Worm (Caenorhabditis elegans) whole organism, mixed stage, embryonic: Measurements from ENCODE around the gene srxa-11.

Experiments
- ceh-83 ChIP-seq: fragments of 200-800 bp; sonication (Bioruptor generic); optimal IDR thresholded peaks from 2 replicates; lab custom pipeline; 2018; ENCODE audit warnings: mild to moderate bottlenecking, missing genetic modification characterization, missing compliant biosample characterization
- flh-1 ChIP-seq: fragments of 200-800 bp; sonication (Bioruptor generic); optimal IDR thresholded peaks from 2 replicates; lab custom pipeline; 2018; ENCODE audit warnings: mild to moderate bottlenecking, missing genetic modification characterization, moderate library complexity, missing compliant biosample characterization
- hlh-1 ChIP-seq: fragments of 150-350 bp; optimal IDR thresholded peaks from 2 replicates; lab custom pipeline; 2014; ENCODE audit warnings: missing biosample characterization, missing genetic modification reagents, missing genetic modification characterization
- lsy-2 ChIP-seq: fragments of 150-350 bp; optimal IDR thresholded peaks from 2 replicates; lab custom pipeline; 2014; ENCODE audit warnings: missing biosample characterization, missing genetic modification characterization
- mep-1 ChIP-seq: fragments of 150-350 bp; optimal IDR thresholded peaks from 2 replicates; lab custom pipeline; 2017; ENCODE audit warnings: missing biosample characterization, missing genetic modification reagents, missing genetic modification characterization, inconsistent platforms
- mls-2 ChIP-seq: sonication (generic microtip); optimal IDR thresholded peaks from 2 replicates; lab custom pipeline; 2016; ENCODE audit warnings: mild to moderate bottlenecking, missing genetic modification characterization, moderate library complexity, missing compliant biosample characterization
- nhr-2 ChIP-seq: fragments of 150-350 bp; optimal IDR thresholded peaks from 2 replicates; lab custom pipeline; 2014; ENCODE audit warnings: missing biosample characterization, missing genetic modification characterization
- pha-4 ChIP-seq: fragments of 150-350 bp; optimal IDR thresholded peaks from 2 replicates; lab custom pipeline; 2018; ENCODE audit warnings: missing biosample characterization, missing genetic modification reagents, missing genetic modification characterization
- unc-62 ChIP-seq: fragments of 150-350 bp; optimal IDR thresholded peaks from 2 replicates; lab custom pipeline; 2014; ENCODE audit warnings: missing biosample characterization, missing genetic modification reagents, missing genetic modification characterization
- ztf-11 ChIP-seq: fragments of 150-350 bp; optimal IDR thresholded peaks from 2 replicates; lab custom pipeline; 2014; ENCODE audit warnings: missing biosample characterization, missing genetic modification characterization

ce11 chrV:13891489-13891888 is 32.5 kb upstream of the srxa-11 start:
- no peak for TF ChIP-seq flh-1 (GFP tag; lab: Kevin White, UChicago)
- TF ChIP-seq nhr-2 (tag; lab: Kevin White, UChicago) = no peak
- no peak for TF ChIP-seq ztf-11 (tag; lab: Kevin White, UChicago)
- TF ChIP-seq hlh-1 (tag; lab: Kevin White, UChicago) = no peak
- TF ChIP-seq mep-1 (tag; lab: Kevin White, UChicago) = no peak
- no peak for TF ChIP-seq mls-2 (tag; lab: Kevin White, UChicago)
- no peak for TF ChIP-seq lsy-2
- TF ChIP-seq unc-62 (GFP tag; lab: Kevin White, UChicago) = no peak
- no peak for TF ChIP-seq pha-4 (tag; lab: Kevin White, UChicago)
- TF ChIP-seq ceh-83 (GFP tag; lab: Kevin White, UChicago) = no peak
